Fruit fly (Drosophila melanogaster) whole organism, embryonic: ENCODE results near the gene CG16984.

Source experiments
- BEAF-32 ChIP-seq: fragments of 200-800 bp; sonication (Bioruptor generic); optimal IDR thresholded peaks from 3 replicates; lab custom pipeline; 2017; ENCODE audit warnings: missing biosample characterization, missing genetic modification characterization, mild to moderate bottlenecking, moderate library complexity, missing genetic modification reagents
- CG10267 ChIP-seq: fragments of 200-800 bp; sonication (Bioruptor generic); optimal IDR thresholded peaks from 2 replicates; lab custom pipeline; 2018; ENCODE audit warnings: missing biosample characterization, mild to moderate bottlenecking, missing genetic modification characterization, moderate library complexity
- CG10274 ChIP-seq: fragments of 200-800 bp; sonication (Bioruptor generic); optimal IDR thresholded peaks from 3 replicates; lab custom pipeline; 2017; ENCODE audit warnings: missing biosample characterization, mild to moderate bottlenecking, missing genetic modification characterization
- CG11456 ChIP-seq: fragments of 200-800 bp; sonication (Bioruptor generic); IDR thresholded peaks from 3 replicates; pipeline ENCODE4 v1.3.6; 2022; ENCODE audit warnings: missing biosample characterization, missing genetic modification characterization
- CG11504 ChIP-seq: fragments of 200-800 bp; sonication (Bioruptor generic); optimal IDR thresholded peaks from 3 replicates; lab custom pipeline; 2019; ENCODE audit warnings: missing biosample characterization, mild to moderate bottlenecking, missing genetic modification characterization, moderate library complexity
- CG11695 ChIP-seq: fragments of 200-800 bp; sonication (Bioruptor generic); IDR thresholded peaks from 3 replicates; pipeline ENCODE4 v1.3.6; 2022; ENCODE audit warnings: missing biosample characterization, missing genetic modification characterization
- CG11696 ChIP-seq: fragments of 200-800 bp; sonication (Bioruptor generic); IDR thresholded peaks from 2 replicates; pipeline ENCODE4 v1.3.6; 2022; ENCODE audit warnings: missing biosample characterization, missing genetic modification characterization
- CG11723 ChIP-seq: fragments of 200-800 bp; sonication (Bioruptor generic); optimal IDR thresholded peaks from 2 replicates; lab custom pipeline; 2017; ENCODE audit warnings: missing biosample characterization, mild to moderate bottlenecking, missing genetic modification characterization
- CG12236 ChIP-seq: fragments of 200-800 bp; sonication (Bioruptor generic); optimal IDR thresholded peaks from 2 replicates; lab custom pipeline; 2016; ENCODE audit warnings: missing biosample characterization, missing genetic modification characterization
- CG13894 ChIP-seq: fragments of 200-800 bp; sonication (Bioruptor generic); optimal IDR thresholded peaks from 3 replicates; lab custom pipeline; 2018; ENCODE audit warnings: missing biosample characterization, mild to moderate bottlenecking, missing genetic modification characterization, moderate library complexity
- CG14965 ChIP-seq: fragments of 200-800 bp; sonication (Bioruptor generic); optimal IDR thresholded peaks from 2 replicates; lab custom pipeline; 2016; ENCODE audit warnings: missing biosample characterization, missing genetic modification characterization, borderline replicate concordance
- CG15479 ChIP-seq: fragments of 200-800 bp; sonication (Bioruptor generic); optimal IDR thresholded peaks from 3 replicates; lab custom pipeline; 2019; ENCODE audit warnings: missing biosample characterization, mild to moderate bottlenecking, missing genetic modification characterization, moderate library complexity
- CG18619 ChIP-seq: fragments of 200-800 bp; sonication (Bioruptor generic); optimal IDR thresholded peaks from 3 replicates; lab custom pipeline; 2017; ENCODE audit warnings: missing biosample characterization, mild to moderate bottlenecking, missing genetic modification characterization
- CG2120 ChIP-seq: fragments of 200-800 bp; sonication (Bioruptor generic); optimal IDR thresholded peaks from 3 replicates; lab custom pipeline; 2016; ENCODE audit warnings: missing biosample characterization, missing genetic modification characterization
- CG2202 ChIP-seq: fragments of 200-800 bp; sonication (Bioruptor generic); optimal IDR thresholded peaks from 2 replicates; lab custom pipeline; 2018; ENCODE audit warnings: missing biosample characterization, mild to moderate bottlenecking, missing genetic modification characterization
- CG3163 ChIP-seq: fragments of 200-800 bp; sonication (Bioruptor generic); optimal IDR thresholded peaks from 3 replicates; lab custom pipeline; 2016; ENCODE audit warnings: missing biosample characterization, missing genetic modification characterization
- CG4328 ChIP-seq: fragments of 200-800 bp; sonication (Bioruptor generic); optimal IDR thresholded peaks from 3 replicates; lab custom pipeline; 2017; ENCODE audit warnings: missing biosample characterization, missing genetic modification reagents, missing genetic modification characterization
- CG5245 ChIP-seq: fragments of 200-800 bp; sonication (Bioruptor generic); optimal IDR thresholded peaks from 3 replicates; lab custom pipeline; 2016; ENCODE audit warnings: missing biosample characterization, missing genetic modification characterization
- CG7372 ChIP-seq: fragments of 200-800 bp; sonication (Bioruptor generic); IDR thresholded peaks from 2 replicates; pipeline ENCODE4 v1.3.6; 2022; ENCODE audit warnings: missing biosample characterization, missing genetic modification characterization
- CG7786 ChIP-seq: fragments of 200-800 bp; sonication (Bioruptor generic); optimal IDR thresholded peaks from 2 replicates; lab custom pipeline; 2016; ENCODE audit warnings: missing biosample characterization, missing genetic modification characterization
- CG9215 ChIP-seq: fragments of 200-800 bp; sonication (Bioruptor generic); IDR thresholded peaks from 2 replicates; pipeline ENCODE4 v1.3.6; 2022; ENCODE audit warnings: missing biosample characterization, missing genetic modification characterization
- CG9876 ChIP-seq: fragments of 200-800 bp; sonication (Bioruptor generic); optimal IDR thresholded peaks from 2 replicates; lab custom pipeline; 2016; ENCODE audit warnings: missing biosample characterization, missing genetic modification characterization
- CHES-1-like ChIP-seq: fragments of 200-800 bp; sonication (Bioruptor generic); optimal IDR thresholded peaks from 2 replicates; lab custom pipeline; 2016; ENCODE audit warnings: missing biosample characterization, missing genetic modification characterization
- Dad ChIP-seq: fragments of 200-800 bp; sonication (Bioruptor generic); optimal IDR thresholded peaks from 3 replicates; lab custom pipeline; 2016; ENCODE audit warnings: missing biosample characterization, missing genetic modification characterization
- Dp ChIP-seq: fragments of 200-800 bp; sonication (Bioruptor generic); optimal IDR thresholded peaks from 2 replicates; lab custom pipeline; 2018; ENCODE audit warnings: missing biosample characterization, mild to moderate bottlenecking, missing genetic modification characterization, moderate library complexity
- E2f2 ChIP-seq: fragments of 200-800 bp; sonication (Bioruptor generic); IDR thresholded peaks from 2 replicates; pipeline ENCODE4 v1.3.6; 2022; ENCODE audit warnings: missing biosample characterization, missing genetic modification characterization
- HHEX ChIP-seq: fragments of 200-800 bp; sonication (Bioruptor generic); optimal IDR thresholded peaks from 3 replicates; lab custom pipeline; 2017; ENCODE audit warnings: missing biosample characterization, mild to moderate bottlenecking, missing genetic modification characterization, missing genetic modification reagents
- Hey ChIP-seq: fragments of 200-800 bp; sonication (Bioruptor generic); optimal IDR thresholded peaks from 3 replicates; lab custom pipeline; 2018; ENCODE audit warnings: missing biosample characterization, mild to moderate bottlenecking, missing genetic modification characterization
- Neu2 ChIP-seq: fragments of 200-800 bp; sonication (Bioruptor generic); optimal IDR thresholded peaks from 3 replicates; lab custom pipeline; 2016; ENCODE audit warnings: missing biosample characterization, missing genetic modification characterization, borderline replicate concordance
- NfI ChIP-seq: fragments of 200-800 bp; sonication (Bioruptor generic); optimal IDR thresholded peaks from 3 replicates; lab custom pipeline; 2018; ENCODE audit warnings: missing biosample characterization, mild to moderate bottlenecking, missing genetic modification characterization, moderate library complexity
- Oaz ChIP-seq: fragments of 200-800 bp; sonication (Bioruptor generic); IDR thresholded peaks from 2 replicates; pipeline ENCODE4 v1.3.6; 2022; ENCODE audit warnings: missing biosample characterization, missing genetic modification characterization
- bsh ChIP-seq, 2 experiments: fragments of 200-800 bp; sonication (Bioruptor generic); optimal IDR thresholded peaks; 2 replicates each; lab custom pipeline; 2017 to 2018; ENCODE audit warnings: mild to moderate bottlenecking in 2 of 2, missing biosample characterization in 2 of 2, missing genetic modification characterization in 2 of 2, moderate library complexity in 1 of 2
- cad ChIP-seq: fragments of >200 bp; optimal IDR thresholded peaks from 2 replicates; lab custom pipeline; 2017; ENCODE audit warnings: missing biosample characterization, missing genetic modification characterization
- ewg ChIP-seq: fragments of 200-800 bp; sonication (Bioruptor generic); optimal IDR thresholded peaks from 3 replicates; lab custom pipeline; 2017; ENCODE audit warnings: mild to moderate bottlenecking, missing biosample characterization, missing genetic modification reagents, missing genetic modification characterization
- fru ChIP-seq: fragments of >200 bp; optimal IDR thresholded peaks from 2 replicates; lab custom pipeline; 2017
- ftz-f1 ChIP-seq: fragments of 200-800 bp; sonication (Bioruptor generic); optimal IDR thresholded peaks from 2 replicates; lab custom pipeline; 2016; ENCODE audit warnings: missing biosample characterization, missing genetic modification characterization
- gsb ChIP-seq: fragments of 200-800 bp; sonication (Bioruptor generic); IDR thresholded peaks from 2 replicates; pipeline ENCODE4 v1.3.6; 2022; ENCODE audit warnings: missing biosample characterization, missing genetic modification characterization
- ind ChIP-seq: fragments of 200-800 bp; sonication (Bioruptor generic); optimal IDR thresholded peaks from 3 replicates; lab custom pipeline; 2016; ENCODE audit warnings: missing biosample characterization, missing genetic modification characterization
- kay ChIP-seq: fragments of 200-800 bp; sonication (Bioruptor generic); optimal IDR thresholded peaks from 2 replicates; lab custom pipeline; 2016; ENCODE audit warnings: missing biosample characterization, missing genetic modification characterization
- lab ChIP-seq: fragments of 200-800 bp; sonication (Bioruptor generic); optimal IDR thresholded peaks from 3 replicates; lab custom pipeline; 2017; ENCODE audit warnings: missing biosample characterization, missing genetic modification characterization, mild to moderate bottlenecking, moderate library complexity, missing genetic modification reagents
- maf-S ChIP-seq: fragments of 200-800 bp; sonication (Bioruptor generic); optimal IDR thresholded peaks from 2 replicates; lab custom pipeline; 2016; ENCODE audit warnings: missing biosample characterization, missing genetic modification characterization
- org-1 ChIP-seq: fragments of 200-800 bp; sonication (Bioruptor generic); optimal IDR thresholded peaks from 2 replicates; lab custom pipeline; 2017; ENCODE audit warnings: missing biosample characterization, missing genetic modification characterization
- pros ChIP-seq: fragments of 200-800 bp; sonication (Bioruptor generic); optimal IDR thresholded peaks from 3 replicates; lab custom pipeline; 2019; ENCODE audit warnings: missing biosample characterization, mild to moderate bottlenecking, missing genetic modification characterization, moderate library complexity
- ranshi ChIP-seq: fragments of 200-800 bp; sonication (Bioruptor generic); IDR thresholded peaks from 2 replicates; pipeline ENCODE4 v1.3.6; 2022; ENCODE audit warnings: missing biosample characterization, missing genetic modification characterization
- ro ChIP-seq: fragments of 200-800 bp; sonication (Bioruptor generic); IDR thresholded peaks from 2 replicates; pipeline ENCODE4 v1.3.6; 2022; ENCODE audit warnings: missing biosample characterization, missing genetic modification characterization
- run ChIP-seq: fragments of 200-800 bp; sonication (Bioruptor generic); optimal IDR thresholded peaks from 3 replicates; lab custom pipeline; 2018; ENCODE audit warnings: missing biosample characterization, mild to moderate bottlenecking, missing genetic modification characterization
- salm ChIP-seq: fragments of 200-800 bp; sonication (Bioruptor generic); optimal IDR thresholded peaks from 2 replicates; lab custom pipeline; 2018; ENCODE audit warnings: missing biosample characterization, mild to moderate bottlenecking, missing genetic modification characterization
- wdn ChIP-seq: fragments of 200-800 bp; sonication (Bioruptor generic); IDR thresholded peaks from 2 replicates; pipeline ENCODE4 v1.3.6; 2022; ENCODE audit warnings: missing biosample characterization, missing genetic modification characterization
- wek ChIP-seq: fragments of 200-800 bp; sonication (Bioruptor generic); optimal IDR thresholded peaks from 3 replicates; lab custom pipeline; 2018; ENCODE audit warnings: missing biosample characterization, mild to moderate bottlenecking, missing genetic modification characterization, moderate library complexity

The CG16984 gene

dm6 chr3L:2582753-2583536 is 12.6 kb upstream of the CG16984 start (continued):
- TF ChIP-seq wek (peak; percentile 42), gsb (no peak), run (tag; lab: Kevin White, UChicago) (peak; percentile 81), CG7786 (GFP tag; lab: Kevin White, UChicago) (no peak), ranshi (GFP tag; lab: Robert Waterston, UW) (peak; percentile 81), kay (GFP tag; lab: Kevin White, UChicago) (peak; percentile 39), BEAF-32 (GFP tag; lab: Kevin White, UChicago) (no peak), CG2202 (tag; lab: Kevin White, UChicago) (peak; percentile 76), CG11723 (GFP tag; lab: Kevin White, UChicago) (peak; percentile 62), NfI (GFP tag; lab: Kevin White, UChicago) (peak; percentile 76), pros (GFP tag; lab: Kevin White, UChicago) (no peak), CG14965 (GFP tag; lab: Kevin White, UChicago) (no peak), CG18619 (peak; percentile 46), salm (peak; percentile 71), CG11695 (peak; percentile 69), wdn (no peak), CHES-1-like (GFP tag; lab: Kevin White, UChicago) (peak; percentile 37), CG15479 (GFP tag; lab: Kevin White, UChicago) (no peak), CG10274 (GFP tag; lab: Kevin White, UChicago) (peak; percentile 43), CG11504 (tag; lab: Kevin White, UChicago) (peak; percentile 90), ewg (GFP tag; lab: Kevin White, UChicago) (peak; percentile 81), Oaz (GFP tag; lab: Robert Waterston, UW) (peak; percentile 58), ro (GFP tag; lab: Robert Waterston, UW) (peak; percentile 37; the same call in 1 of the 2 replicates), Dp (GFP tag; lab: Kevin White, UChicago) (no peak), Hey (tag; lab: Kevin White, UChicago) (no peak), CG11696 (GFP tag; lab: Robert Waterston, UW) (peak; percentile 68), org-1 (GFP tag; lab: Kevin White, UChicago) (peak; percentile 28), bsh (GFP tag; optimal IDR thresholded peaks at IDR 0.05; lab: Kevin White, UChicago) (peak in 1 of 2 experiments; percentile 91), cad (GFP tag; lab: Kevin White, UChicago) (no peak), Neu2 (GFP tag; lab: Kevin White, UChicago) (no peak), CG9876 (peak; percentile 35), HHEX (GFP tag; lab: Kevin White, UChicago) (peak; percentile 83), CG2120 (GFP tag; lab: Kevin White, UChicago) (peak; percentile 8), CG3163 (GFP tag; lab: Kevin White, UChicago) (peak; percentile 42), CG12236 (GFP tag; lab: Kevin White, UChicago) (peak; percentile 75), CG13894 (tag; lab: Kevin White, UChicago) (no peak), CG4328 (GFP tag; lab: Kevin White, UChicago) (peak; percentile 24), maf-S (GFP tag; lab: Kevin White, UChicago) (peak; percentile 46), CG9215 (GFP tag; lab: Robert Waterston, UW) (no peak; the same call in 1 of the 2 replicates), CG11456 (peak; percentile 51; the same call in 1 of the 3 replicates), ftz-f1 (GFP tag; lab: Kevin White, UChicago) (no peak), CG5245 (peak; percentile 84), ind (GFP tag; lab: Kevin White, UChicago) (peak; percentile 82), fru (lab: Kevin White, UChicago) (no peak), lab (GFP tag; lab: Kevin White, UChicago) (peak; percentile 78), CG7372 (peak; percentile 66), E2f2 (GFP tag; lab: Robert Waterston, UW) (peak; percentile 59; the same call in 1 of the 2 replicates), Dad (peak; percentile 82), CG10267 (tag; lab: Kevin White, UChicago) (peak; percentile 78)
